Worm (Caenorhabditis elegans) whole organism, early embryonic: ENCODE results near the gene faah-4.

ENCODE experiments used
- B0310.2 ChIP-seq: sonication (generic microtip); optimal IDR thresholded peaks from 2 replicates; lab custom pipeline; 2016; ENCODE audit warnings: mild to moderate bottlenecking, missing genetic modification characterization, missing compliant biosample characterization
- F13C5.2 ChIP-seq: sonication (generic microtip); optimal IDR thresholded peaks from 2 replicates; lab custom pipeline; 2017; ENCODE audit warnings: mild to moderate bottlenecking, missing genetic modification characterization, inconsistent platforms, missing compliant biosample characterization
- aly-1 ChIP-seq: sonication (generic microtip); optimal IDR thresholded peaks from 2 replicates; lab custom pipeline; 2016; ENCODE audit warnings: missing genetic modification characterization, missing compliant biosample characterization
- ama-1 ChIP-seq: fragments of 150-350 bp; optimal IDR thresholded peaks from 2 replicates; lab custom pipeline; 2014
- ceh-13 ChIP-seq: fragments of 200-800 bp; sonication (Bioruptor generic); optimal IDR thresholded peaks from 2 replicates; lab custom pipeline; 2018; ENCODE audit warnings: mild to moderate bottlenecking, missing genetic modification characterization, missing compliant biosample characterization
- ceh-36 ChIP-seq: sonication (generic microtip); optimal IDR thresholded peaks from 2 replicates; lab custom pipeline; 2016; ENCODE audit warnings: missing genetic modification characterization, inconsistent platforms, missing compliant biosample characterization
- ets-7 ChIP-seq: sonication (generic microtip); optimal IDR thresholded peaks from 2 replicates; lab custom pipeline; 2016; ENCODE audit warnings: missing genotype, missing genetic modification characterization, missing compliant biosample characterization
- flt-1 ChIP-seq: fragments of 200-800 bp; sonication (Bioruptor generic); IDR thresholded peaks from 2 replicates; pipeline ENCODE4 v1.3.6; 2022; ENCODE audit warnings: missing genetic modification characterization, missing compliant biosample characterization
- hmbx-1 ChIP-seq: sonication (generic microtip); optimal IDR thresholded peaks from 2 replicates; lab custom pipeline; 2016; ENCODE audit warnings: mild to moderate bottlenecking, missing genetic modification characterization, missing compliant biosample characterization
- hmg-4 ChIP-seq: fragments of 200-800 bp; sonication (Bioruptor generic); optimal IDR thresholded peaks from 2 replicates; lab custom pipeline; 2018; ENCODE audit warnings: mild to moderate bottlenecking, missing genetic modification characterization, missing compliant biosample characterization
- hnd-1 ChIP-seq: sonication (generic microtip); optimal IDR thresholded peaks from 2 replicates; lab custom pipeline; 2016; ENCODE audit warnings: missing genetic modification characterization, missing compliant biosample characterization
- pes-1 ChIP-seq: fragments of 200-800 bp; sonication (Bioruptor generic); IDR thresholded peaks from 2 replicates; pipeline ENCODE4 v1.3.6; 2022; ENCODE audit warnings: missing genetic modification reagents, missing genetic modification characterization, missing compliant biosample characterization
- scrt-1 ChIP-seq: fragments of 200-800 bp; sonication (Bioruptor generic); IDR thresholded peaks from 2 replicates; pipeline ENCODE4 v1.3.6; 2022; ENCODE audit warnings: missing genetic modification characterization, missing compliant biosample characterization
- sea-1 ChIP-seq: fragments of 200-800 bp; sonication (Bioruptor generic); conservative IDR thresholded peaks from 2 replicates; pipeline ENCODE4 v1.3.6; 2022; ENCODE audit warnings: missing genetic modification characterization, missing compliant biosample characterization
- tbx-11 ChIP-seq: fragments of 200-800 bp; sonication (Bioruptor generic); IDR thresholded peaks from 2 replicates; pipeline ENCODE4 v1.3.6; 2022; ENCODE audit warnings: missing genetic modification characterization, missing compliant biosample characterization
- tbx-37 ChIP-seq: fragments of 200-800 bp; sonication (Bioruptor generic); conservative IDR thresholded peaks from 2 replicates; pipeline ENCODE4 v1.3.6; 2022; ENCODE audit warnings: missing genetic modification reagents, missing genetic modification characterization, missing compliant biosample characterization
- tra-4 ChIP-seq: sonication (generic microtip); optimal IDR thresholded peaks from 2 replicates; lab custom pipeline; 2017; ENCODE audit warnings: missing genetic modification characterization, missing compliant biosample characterization

The faah-4 gene

DNA sequence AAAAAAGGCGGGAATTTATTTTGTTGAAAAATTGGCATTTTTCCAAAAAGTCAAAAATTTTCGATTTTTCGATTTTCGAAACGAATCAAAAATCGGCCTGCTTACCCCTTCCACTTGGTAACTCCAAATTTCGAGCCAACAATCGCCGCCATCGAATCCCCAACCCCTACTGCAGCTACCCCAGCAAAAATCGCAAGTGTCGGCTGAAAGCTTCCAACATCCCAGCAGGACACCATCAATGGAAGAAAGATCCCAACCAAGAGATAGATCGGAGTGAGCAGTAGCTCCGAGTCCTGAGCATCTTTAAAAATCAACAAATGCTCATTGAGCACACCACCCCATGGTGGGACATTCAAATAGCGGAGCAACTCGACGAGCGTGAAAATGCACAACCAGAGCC, 21.2 kb upstream of the faah-4 start:
- TF ChIP-seq hmg-4 (no peak), ama-1 (no peak), B0310.2 (no peak), tra-4 (no peak), hnd-1 (no peak), aly-1 (tag; lab: Kevin White, UChicago) (no peak), hmbx-1 (tag; lab: Kevin White, UChicago) (no peak), sea-1 (GFP tag; lab: Robert Waterston, UW) (no peak), ceh-13 (GFP tag; lab: Kevin White, UChicago) (no peak), flt-1 (no peak), scrt-1 (GFP tag; lab: Robert Waterston, UW) (no peak), pes-1 (GFP tag; lab: Robert Waterston, UW) (no peak)

DNA sequence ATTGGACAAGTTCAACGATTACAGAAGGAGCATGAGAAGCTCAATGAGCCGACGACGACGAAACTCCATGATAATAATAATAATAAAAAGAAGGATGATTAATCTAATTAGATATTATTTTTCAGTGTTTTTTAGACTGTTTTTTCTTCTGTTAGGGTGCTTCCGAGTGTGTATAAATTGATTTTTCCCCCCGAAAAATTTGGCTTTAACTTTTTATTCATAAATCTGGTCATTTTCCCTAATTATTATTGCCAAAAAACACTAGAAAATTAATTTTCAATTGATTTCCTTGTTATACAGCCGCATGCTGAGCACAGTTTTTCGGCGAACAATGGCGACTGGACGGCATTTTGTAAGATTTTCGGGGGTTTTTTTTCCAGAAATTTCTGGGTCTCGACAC, 13.9 kb upstream of the faah-4 start, which contains the start of gene nft-1:
Gene nft-1 (plus strand): TSS at position 301 of the 400 bp plus-strand sequence.
- TF ChIP-seq aly-1 (tag; lab: Kevin White, UChicago), result no peak
- no peak for TF ChIP-seq ceh-13 (GFP tag; lab: Kevin White, UChicago)
- no peak for TF ChIP-seq tbx-11 (GFP tag; lab: Robert Waterston, UW)
- TF ChIP-seq tra-4, result no peak
- TF ChIP-seq hnd-1, result no peak

DNA sequence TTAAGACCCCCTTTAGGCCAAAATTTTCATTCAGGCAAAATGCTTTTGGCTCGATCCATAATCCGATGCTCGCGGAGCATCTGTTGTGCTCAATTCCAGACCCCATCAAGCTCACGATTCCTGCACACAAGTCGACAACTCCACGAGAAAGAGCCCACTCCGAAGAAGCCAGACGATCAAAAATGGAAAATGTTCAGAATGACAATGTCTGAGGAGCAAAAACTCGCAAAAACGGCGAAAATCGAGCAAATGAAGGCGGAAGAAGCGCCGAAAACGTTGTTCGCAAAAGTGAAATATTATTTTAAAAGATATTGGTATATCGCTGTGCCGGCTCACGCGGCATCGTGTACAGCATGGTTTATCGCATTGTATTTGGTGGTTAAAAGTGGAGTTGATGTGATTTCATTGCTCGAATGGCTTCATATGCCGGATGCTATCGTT, 12.0 kb upstream of the faah-4 start, which contains the start of gene Y56A3A.22:
Gene Y56A3A.22 (plus strand): TSS at position 35 of the 441 bp plus-strand sequence.
- TF ChIP-seq scrt-1 (GFP tag; lab: Robert Waterston, UW), result no peak
- TF ChIP-seq hmbx-1 (tag; lab: Kevin White, UChicago), result no peak
- peak; percentile 15 for TF ChIP-seq hmg-4
- TF ChIP-seq tbx-37 (GFP tag; lab: Robert Waterston, UW), result no peak
- TF ChIP-seq tra-4, result no peak
- TF ChIP-seq B0310.2, result peak; percentile 33
- TF ChIP-seq flt-1, result no peak
- no peak for TF ChIP-seq aly-1 (tag; lab: Kevin White, UChicago)
- TF ChIP-seq ama-1, result peak; percentile 85
- TF ChIP-seq pes-1 (GFP tag; lab: Robert Waterston, UW), result no peak

DNA sequence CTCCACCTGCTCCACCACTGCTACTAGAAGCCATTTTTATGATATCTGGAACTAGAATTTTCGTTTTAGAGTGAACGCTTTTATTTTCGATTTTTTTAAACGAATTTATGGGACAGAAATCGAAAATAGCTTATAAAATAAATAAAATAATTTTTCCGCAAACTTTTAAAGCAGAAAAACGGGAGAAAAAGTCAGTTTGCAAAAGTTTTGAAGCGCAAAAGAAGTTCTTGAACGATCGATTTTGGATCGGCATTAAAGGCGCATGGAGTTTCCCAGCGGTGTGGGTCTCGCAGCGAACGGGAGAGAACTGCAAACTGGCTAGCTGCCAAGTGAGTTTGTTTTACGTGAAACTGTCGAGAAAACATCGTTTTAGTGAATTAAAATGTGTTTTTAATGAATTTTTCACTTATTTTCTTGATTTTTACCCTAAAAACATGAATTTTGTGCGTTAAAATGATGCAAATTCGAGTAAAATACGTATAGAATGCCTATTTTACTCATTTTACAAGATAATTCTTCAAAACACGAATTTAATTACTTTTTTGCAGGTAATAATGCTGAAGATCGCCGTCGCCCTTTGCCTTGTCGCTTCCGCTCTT, 10.6 kb upstream of the faah-4 start, which contains the start of the genes ccf-1 and trap-4:
Gene ccf-1 (minus strand): TSS at position 51 of the 599 bp plus-strand sequence.
Gene trap-4 (plus strand): TSS at position 549 of the 599 bp plus-strand sequence.
- TF ChIP-seq hnd-1, result no peak
- TF ChIP-seq tra-4, result no peak
- no peak for TF ChIP-seq scrt-1 (GFP tag; lab: Robert Waterston, UW)
- no peak for TF ChIP-seq ama-1
- no peak for TF ChIP-seq ets-7 (tag; lab: Kevin White, UChicago)
- TF ChIP-seq B0310.2, result no peak
- TF ChIP-seq F13C5.2 (tag; lab: Kevin White, UChicago), result no peak
- no peak for TF ChIP-seq aly-1 (tag; lab: Kevin White, UChicago)
- TF ChIP-seq pes-1 (GFP tag; lab: Robert Waterston, UW), result no peak
- TF ChIP-seq hmbx-1 (tag; lab: Kevin White, UChicago), result no peak
- TF ChIP-seq ceh-36, result no peak
- no peak for TF ChIP-seq tbx-37 (GFP tag; lab: Robert Waterston, UW)
- no peak for TF ChIP-seq tbx-11 (GFP tag; lab: Robert Waterston, UW)
- no peak for TF ChIP-seq flt-1
- TF ChIP-seq hmg-4, result no peak
- TF ChIP-seq ceh-13 (GFP tag; lab: Kevin White, UChicago), result no peak
- TF ChIP-seq sea-1 (GFP tag; lab: Robert Waterston, UW), result no peak

DNA sequence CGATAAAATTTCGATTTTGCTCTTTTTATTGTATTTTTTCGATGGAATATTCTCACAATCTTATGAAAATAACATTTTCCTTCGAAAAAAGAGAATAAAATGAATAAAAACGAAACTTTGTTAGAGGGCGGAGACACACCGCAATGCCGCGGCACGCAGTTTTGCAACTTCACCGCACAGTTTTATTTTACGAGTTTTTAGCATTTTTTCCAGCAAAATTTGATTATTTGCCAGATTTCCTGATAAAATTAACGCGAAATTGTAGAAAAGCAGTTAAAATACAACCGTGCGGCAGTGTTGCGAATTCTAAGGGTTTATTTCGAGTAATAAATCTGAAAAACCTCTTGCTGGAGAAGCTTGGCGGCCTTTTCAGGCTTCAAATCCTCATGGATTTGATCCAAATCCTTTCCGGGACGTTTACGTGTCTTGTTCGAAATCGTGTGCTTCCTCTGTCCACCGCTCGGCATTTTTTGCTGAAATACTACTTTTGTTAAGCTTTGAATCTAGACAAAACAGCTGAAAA, 8.6 kb upstream of the faah-4 start, which contains the start of gene znf-593:
Gene znf-593 (minus strand): TSS at position 473 of the 523 bp plus-strand sequence.
- no peak for TF ChIP-seq ceh-36
- no peak for TF ChIP-seq hmbx-1 (tag; lab: Kevin White, UChicago)
- no peak for TF ChIP-seq F13C5.2 (tag; lab: Kevin White, UChicago)
- TF ChIP-seq scrt-1 (GFP tag; lab: Robert Waterston, UW), result no peak
- TF ChIP-seq B0310.2, result no peak
- 0 out of 2 replicates have a peak, but pooled peaks have one; percentile 24 for TF ChIP-seq sea-1 (GFP tag; lab: Robert Waterston, UW)
- no peak for TF ChIP-seq hnd-1
- 0 out of 2 replicates have a peak, but pooled peaks have one; percentile 7 for TF ChIP-seq flt-1
- no peak for TF ChIP-seq ceh-13 (GFP tag; lab: Kevin White, UChicago)
- no peak for TF ChIP-seq ets-7 (tag; lab: Kevin White, UChicago)
- no peak for TF ChIP-seq tbx-11 (GFP tag; lab: Robert Waterston, UW)
- no peak for TF ChIP-seq aly-1 (tag; lab: Kevin White, UChicago)
- no peak for TF ChIP-seq tbx-37 (GFP tag; lab: Robert Waterston, UW)
- TF ChIP-seq hmg-4, result no peak
- no peak for TF ChIP-seq pes-1 (GFP tag; lab: Robert Waterston, UW)
- peak; percentile 81 for TF ChIP-seq ama-1
- TF ChIP-seq tra-4, result no peak

DNA sequence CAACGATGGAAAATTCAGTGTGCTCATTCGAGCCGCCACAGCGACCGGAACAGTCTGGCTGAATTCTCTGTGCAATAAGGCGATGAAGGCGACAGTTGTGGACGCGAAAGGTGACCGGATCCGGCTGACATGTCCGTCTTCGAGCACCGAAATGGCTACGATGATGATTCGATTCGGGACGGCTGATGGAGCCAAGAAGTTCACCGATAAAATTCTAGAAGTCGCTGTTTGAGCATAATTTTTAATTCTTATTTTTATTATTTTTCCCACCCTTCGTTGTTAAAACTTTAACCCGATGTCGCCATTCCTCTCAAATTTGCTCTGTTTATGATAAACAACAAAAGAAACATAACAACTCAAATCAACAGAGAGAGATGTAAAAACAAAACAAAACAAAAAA, 7.8 kb upstream of the faah-4 start:
- TF ChIP-seq tbx-37 (GFP tag; lab: Robert Waterston, UW), result no peak
- TF ChIP-seq aly-1 (tag; lab: Kevin White, UChicago), result no peak
- no peak for TF ChIP-seq hnd-1
- TF ChIP-seq scrt-1 (GFP tag; lab: Robert Waterston, UW), result no peak
- TF ChIP-seq sea-1 (GFP tag; lab: Robert Waterston, UW), result no peak
- no peak for TF ChIP-seq F13C5.2 (tag; lab: Kevin White, UChicago)
- TF ChIP-seq ets-7 (tag; lab: Kevin White, UChicago), result no peak
- TF ChIP-seq hmg-4, result no peak
- no peak for TF ChIP-seq ceh-13 (GFP tag; lab: Kevin White, UChicago)
- no peak for TF ChIP-seq ama-1
- TF ChIP-seq hmbx-1 (tag; lab: Kevin White, UChicago), result no peak
- no peak for TF ChIP-seq tbx-11 (GFP tag; lab: Robert Waterston, UW)

DNA sequence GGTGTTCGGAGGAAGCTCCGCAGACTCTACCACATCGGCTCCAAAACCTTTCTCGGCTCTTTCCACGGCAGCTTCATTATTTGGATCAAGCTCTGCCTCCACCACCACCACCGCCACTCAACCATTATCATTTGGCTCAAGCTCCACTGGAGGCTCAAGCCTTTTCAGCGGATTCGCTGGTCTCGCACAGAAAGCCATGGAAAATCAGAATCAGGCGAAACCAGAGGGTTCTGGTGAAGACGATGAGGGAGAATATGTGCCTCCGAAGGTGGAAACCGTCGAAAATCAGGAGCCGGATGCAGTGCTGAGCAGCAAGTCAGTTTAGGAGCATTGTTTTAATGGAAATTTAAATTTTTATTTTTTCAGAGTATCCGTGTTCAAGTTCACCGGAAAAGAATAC, 7.4 kb upstream of the faah-4 start:
- TF ChIP-seq hmg-4 (peak; percentile 16), pes-1 (GFP tag; lab: Robert Waterston, UW) (peak; percentile 39; the same call in 1 of the 2 replicates), tbx-37 (GFP tag; lab: Robert Waterston, UW) (no peak), ceh-13 (GFP tag; lab: Kevin White, UChicago) (no peak), hnd-1 (no peak), ets-7 (tag; lab: Kevin White, UChicago) (no peak), F13C5.2 (tag; lab: Kevin White, UChicago) (no peak), aly-1 (tag; lab: Kevin White, UChicago) (no peak), flt-1 (no peak), ama-1 (no peak), tra-4 (no peak), hmbx-1 (tag; lab: Kevin White, UChicago) (no peak), B0310.2 (peak; percentile 9)
